In genomic region chrIII:5162820-5163631, ce11 we compare ENCODE assay signal across 4 worm cellular contexts.
TF ChIP-seq lines count a peak whose summit lies in the region.

Gene gars-1 (minus strand): TSS chrIII:5163627.

TF ChIP-seq in whole organism, L1 larva, 84 proteins besides CTCF, POLR2A, EP300 and RAD21 (continued from another document and continues in another):
- TF ChIP-seq lir-3 (tag; optimal IDR thresholded peaks at IDR 0.05; lab: Kevin White, UChicago; ENCODE audit: poor library complexity) (no peak), egl-27 (tag; optimal IDR thresholded peaks at IDR 0.05; lab: Kevin White, UChicago) (no peak), lin-35 (GFP tag; optimal IDR thresholded peaks at IDR 0.05; lab: Kevin White, UChicago) (peak in 1 of 2 experiments; percentile 37), nhr-76 (tag; optimal IDR thresholded peaks at IDR 0.05; lab: Kevin White, UChicago) (no peak), elt-2 (tag; optimal IDR thresholded peaks at IDR 0.05; lab: Kevin White, UChicago) (no peak), ceh-63 (GFP tag; optimal IDR thresholded peaks at IDR 0.05; lab: Kevin White, UChicago) (no peak), F16B12.6 (tag; optimal IDR thresholded peaks at IDR 0.05; lab: Kevin White, UChicago) (no peak), lsy-2 (tag; optimal IDR thresholded peaks at IDR 0.05; lab: Kevin White, UChicago) (peak in 1 of 2 experiments; percentile 30), ces-1 (GFP tag; optimal IDR thresholded peaks at IDR 0.05; lab: Kevin White, UChicago) (no peak), zag-1 (tag; optimal IDR thresholded peaks at IDR 0.05; lab: Kevin White, UChicago) (no peak), hlh-17 (GFP tag; optimal IDR thresholded peaks at IDR 0.05; lab: Kevin White, UChicago; ENCODE audit: borderline replicate concordance) (no peak), skn-1 (tag; optimal IDR thresholded peaks at IDR 0.05; lab: Kevin White, UChicago) (peak; percentile 66), nhr-20 (tag; optimal IDR thresholded peaks at IDR 0.05; lab: Kevin White, UChicago) (peak; percentile 4), alr-1 (tag; optimal IDR thresholded peaks at IDR 0.05; lab: Kevin White, UChicago; ENCODE audit: borderline replicate concordance) (no peak), irx-1 (tag; optimal IDR thresholded peaks at IDR 0.05; lab: Kevin White, UChicago) (no peak), sptf-1 (tag; optimal IDR thresholded peaks at IDR 0.05; lab: Kevin White, UChicago) (no peak), dpl-1 (GFP tag; optimal IDR thresholded peaks at IDR 0.05; lab: Kevin White, UChicago) (peak; percentile 6 to 53 (median 7)), mef-2 (tag; optimal IDR thresholded peaks at IDR 0.05; lab: Kevin White, UChicago) (no peak), nhr-19 (GFP tag; conservative IDR thresholded peaks at IDR 0.05; lab: Robert Waterston, UW) (no peak), snpc-4 (tag; optimal IDR thresholded peaks at IDR 0.05; lab: Kevin White, UChicago) (no peak), lin-39 (tag; optimal IDR thresholded peaks at IDR 0.05; lab: Kevin White, UChicago) (no peak), fkh-8 (tag; optimal IDR thresholded peaks at IDR 0.05; lab: Kevin White, UChicago) (no peak), nhr-85 (tag; lab: Kevin White, UChicago) (peak; percentile 25), lin-15B (tag; optimal IDR thresholded peaks at IDR 0.05; lab: Kevin White, UChicago) (peak; percentile 9), ceh-90 (tag; optimal IDR thresholded peaks at IDR 0.05; lab: Kevin White, UChicago) (no peak), nhr-47 (tag; optimal IDR thresholded peaks at IDR 0.05; lab: Kevin White, UChicago) (no peak), dsc-1 (tag; optimal IDR thresholded peaks at IDR 0.05; lab: Kevin White, UChicago) (no peak), snu-23 (GFP tag; optimal IDR thresholded peaks at IDR 0.05; lab: Kevin White, UChicago) (no peak), nhr-12 (tag; optimal IDR thresholded peaks at IDR 0.05; lab: Kevin White, UChicago) (no peak), ztf-11 (tag; optimal IDR thresholded peaks at IDR 0.05; lab: Kevin White, UChicago) (no peak), ceh-82 (tag; optimal IDR thresholded peaks at IDR 0.05; lab: Kevin White, UChicago) (no peak), mep-1 (tag; optimal IDR thresholded peaks at IDR 0.05; lab: Kevin White, UChicago) (peak; percentile 7), efl-1 (optimal IDR thresholded peaks at IDR 0.05; lab: Kevin White, UChicago) (peak; percentile 32), efl-1 (GFP tag; optimal IDR thresholded peaks at IDR 0.05 in 1 of 2; lab: Kevin White, UChicago) (peak; percentile 40 to 80)

TF ChIP-seq in whole organism, L2 larva, 48 proteins besides CTCF, POLR2A, EP300 and RAD21 (continued from another document):
- TF ChIP-seq aly-2 (tag; optimal IDR thresholded peaks at IDR 0.05; lab: Kevin White, UChicago), result no peak
- no peak for TF ChIP-seq crh-2 (tag; optimal IDR thresholded peaks at IDR 0.05; lab: Kevin White, UChicago)
- no peak for TF ChIP-seq ceh-82 (tag; optimal IDR thresholded peaks at IDR 0.05; lab: Kevin White, UChicago)
- no peak for TF ChIP-seq ztf-1 (GFP tag; conservative IDR thresholded peaks at IDR 0.05; lab: Robert Waterston, UW)
- no peak for TF ChIP-seq elt-1 (tag; optimal IDR thresholded peaks at IDR 0.05; lab: Kevin White, UChicago)
- TF ChIP-seq C34F6.9 (tag; optimal IDR thresholded peaks at IDR 0.05; lab: Kevin White, UChicago), result peak; percentile 59
- no peak for TF ChIP-seq sem-4 (tag; optimal IDR thresholded peaks at IDR 0.05; lab: Kevin White, UChicago)
- no peak for TF ChIP-seq nhr-237 (tag; optimal IDR thresholded peaks at IDR 0.05; lab: Kevin White, UChicago)
- no peak for TF ChIP-seq mdl-1 (tag; optimal IDR thresholded peaks at IDR 0.05; lab: Kevin White, UChicago)
- TF ChIP-seq nhr-23 (tag; optimal IDR thresholded peaks at IDR 0.05; lab: Kevin White, UChicago), result no peak
- TF ChIP-seq nhr-11 (tag; optimal IDR thresholded peaks at IDR 0.05; lab: Kevin White, UChicago), result no peak
- no peak for TF ChIP-seq nhr-12 (tag; optimal IDR thresholded peaks at IDR 0.05; lab: Kevin White, UChicago)
- no peak for TF ChIP-seq ztf-11 (tag; optimal IDR thresholded peaks at IDR 0.05; lab: Kevin White, UChicago)
- no peak for TF ChIP-seq unc-62 (GFP tag; optimal IDR thresholded peaks at IDR 0.05; lab: Kevin White, UChicago)
- no peak for TF ChIP-seq sma-3 (GFP tag; optimal IDR thresholded peaks at IDR 0.05; lab: Kevin White, UChicago)
- TF ChIP-seq mbf-1 (tag; optimal IDR thresholded peaks at IDR 0.05; lab: Kevin White, UChicago), result no peak
- no peak for TF ChIP-seq sma-9 (GFP tag; optimal IDR thresholded peaks at IDR 0.05; lab: Kevin White, UChicago)
- TF ChIP-seq sma-9 (tag; optimal IDR thresholded peaks at IDR 0.05; lab: Kevin White, UChicago), result no peak
- no peak for TF ChIP-seq alr-1 (tag; optimal IDR thresholded peaks at IDR 0.05; lab: Kevin White, UChicago)
- no peak for TF ChIP-seq snpc-4 (tag; optimal IDR thresholded peaks at IDR 0.05; lab: Kevin White, UChicago)
- TF ChIP-seq R02D3.7 (tag; optimal IDR thresholded peaks at IDR 0.05; lab: Kevin White, UChicago), result no peak
- no peak for TF ChIP-seq lin-11 (tag; optimal IDR thresholded peaks at IDR 0.05; lab: Kevin White, UChicago)
- TF ChIP-seq ZK546.5 (tag; optimal IDR thresholded peaks at IDR 0.05; lab: Kevin White, UChicago), result no peak
- no peak for TF ChIP-seq nhr-77 (tag; optimal IDR thresholded peaks at IDR 0.05; lab: Kevin White, UChicago)
- no peak for TF ChIP-seq unc-39 (tag; optimal IDR thresholded peaks at IDR 0.05; lab: Kevin White, UChicago)
- TF ChIP-seq zag-1 (tag; optimal IDR thresholded peaks at IDR 0.05; lab: Kevin White, UChicago), result no peak
- no peak for TF ChIP-seq mab-5 (tag; optimal IDR thresholded peaks at IDR 0.05; lab: Kevin White, UChicago)
- TF ChIP-seq fos-1 (tag; optimal IDR thresholded peaks at IDR 0.05; lab: Kevin White, UChicago), result no peak
- no peak for TF ChIP-seq lin-39 (tag; optimal IDR thresholded peaks at IDR 0.05; lab: Kevin White, UChicago)
- TF ChIP-seq nhr-10 (tag; optimal IDR thresholded peaks at IDR 0.05; lab: Kevin White, UChicago), result no peak

TF ChIP-seq in whole organism, L3 larva, 47 proteins besides CTCF, POLR2A, EP300 and RAD21 (continued from another document):
- TF ChIP-seq lsy-12 (tag; optimal IDR thresholded peaks at IDR 0.05; lab: Kevin White, UChicago), result no peak
- TF ChIP-seq jun-1 (tag; optimal IDR thresholded peaks at IDR 0.05; lab: Kevin White, UChicago), result no peak
- no peak for TF ChIP-seq tbx-2 (tag; optimal IDR thresholded peaks at IDR 0.05; lab: Kevin White, UChicago)
- no peak for TF ChIP-seq nhr-67 (tag; optimal IDR thresholded peaks at IDR 0.05; lab: Kevin White, UChicago)
- no peak for TF ChIP-seq egl-27 (tag; optimal IDR thresholded peaks at IDR 0.05; lab: Kevin White, UChicago)
- TF ChIP-seq pha-4 (tag; optimal IDR thresholded peaks at IDR 0.05; lab: Kevin White, UChicago), result peak; percentile 4
- no peak for TF ChIP-seq fkh-2 (tag; optimal IDR thresholded peaks at IDR 0.05; lab: Kevin White, UChicago)
- TF ChIP-seq nhr-25 (tag; optimal IDR thresholded peaks at IDR 0.05; lab: Kevin White, UChicago), result peak; percentile 52
- no peak for TF ChIP-seq ceh-82 (tag; optimal IDR thresholded peaks at IDR 0.05; lab: Kevin White, UChicago)

TF ChIP-seq in whole organism, L4 larva, 104 proteins besides CTCF, POLR2A, EP300 and RAD21 (continued from another document):
- no peak for TF ChIP-seq dmd-9 (GFP tag; IDR thresholded peaks at IDR 0.05; lab: Robert Waterston, UW)
- no peak for TF ChIP-seq zip-11 (GFP tag; IDR thresholded peaks at IDR 0.05; lab: Robert Waterston, UW)
- no peak for TF ChIP-seq dmd-6 (GFP tag; IDR thresholded peaks at IDR 0.05; lab: Robert Waterston, UW)
- no peak for TF ChIP-seq nhr-41 (GFP tag; IDR thresholded peaks at IDR 0.05; lab: Robert Waterston, UW)
- TF ChIP-seq lim-7 (GFP tag; IDR thresholded peaks at IDR 0.05; lab: Robert Waterston, UW), result no peak
- TF ChIP-seq lin-39 (tag; optimal IDR thresholded peaks at IDR 0.05; lab: Kevin White, UChicago), result no peak
- no peak for TF ChIP-seq nhr-28 (tag; optimal IDR thresholded peaks at IDR 0.05; lab: Kevin White, UChicago)
- TF ChIP-seq egl-43 (GFP tag; IDR thresholded peaks at IDR 0.05; lab: Robert Waterston, UW), result no peak
- no peak for TF ChIP-seq hif-1 (tag; optimal IDR thresholded peaks at IDR 0.05; lab: Kevin White, UChicago)
- no peak for TF ChIP-seq unc-39 (tag; optimal IDR thresholded peaks at IDR 0.05; lab: Kevin White, UChicago)
- TF ChIP-seq zag-1 (tag; optimal IDR thresholded peaks at IDR 0.05; lab: Kevin White, UChicago), result no peak
- no peak for TF ChIP-seq fos-1 (tag; optimal IDR thresholded peaks at IDR 0.05; lab: Kevin White, UChicago)
- TF ChIP-seq dpl-1 (GFP tag; optimal IDR thresholded peaks at IDR 0.05; lab: Kevin White, UChicago), result peak; percentile 11
- peak; percentile 17 for TF ChIP-seq nhr-6 (tag; optimal IDR thresholded peaks at IDR 0.05; lab: Kevin White, UChicago)
- TF ChIP-seq php-3 (GFP tag; IDR thresholded peaks at IDR 0.05; lab: Robert Waterston, UW), result no peak
- TF ChIP-seq daf-16 (GFP tag; optimal IDR thresholded peaks at IDR 0.05; lab: Kevin White, UChicago), result no peak
- TF ChIP-seq daf-16 (tag; optimal IDR thresholded peaks at IDR 0.05; lab: Kevin White, UChicago), result peak; percentile 14
- no peak for TF ChIP-seq unc-62 (GFP tag; optimal IDR thresholded peaks at IDR 0.05 in 1 of 2; lab: Kevin White, UChicago)
- no peak for TF ChIP-seq unc-62 (tag; optimal IDR thresholded peaks at IDR 0.05; lab: Kevin White, UChicago)
- no peak for TF ChIP-seq jun-1 (tag; optimal IDR thresholded peaks at IDR 0.05; lab: Kevin White, UChicago)
- TF ChIP-seq unc-130 (GFP tag; optimal IDR thresholded peaks at IDR 0.05; lab: Kevin White, UChicago), result no peak
- TF ChIP-seq tra-1 (GFP tag; IDR thresholded peaks at IDR 0.05; lab: Robert Waterston, UW), result no peak
- TF ChIP-seq tag-97 (GFP tag; IDR thresholded peaks at IDR 0.05; lab: Robert Waterston, UW), result no peak
- no peak for TF ChIP-seq mxl-3 (GFP tag; optimal IDR thresholded peaks at IDR 0.05; lab: Kevin White, UChicago)
- no peak for TF ChIP-seq spr-1 (tag; optimal IDR thresholded peaks at IDR 0.05; lab: Kevin White, UChicago)
- no peak for TF ChIP-seq ctbp-1 (GFP tag; IDR thresholded peaks at IDR 0.05; lab: Robert Waterston, UW)
- no peak for TF ChIP-seq F26F4.8 (GFP tag; conservative IDR thresholded peaks at IDR 0.05; lab: Robert Waterston, UW)
- TF ChIP-seq zip-2 (tag; optimal IDR thresholded peaks at IDR 0.05; lab: Kevin White, UChicago), result no peak
- TF ChIP-seq lsy-2 (tag; optimal IDR thresholded peaks at IDR 0.05; lab: Kevin White, UChicago), result peak in 1 of 2 experiments; percentile 2
- TF ChIP-seq nhr-25 (tag; optimal IDR thresholded peaks at IDR 0.05; lab: Kevin White, UChicago; ENCODE audit: borderline replicate concordance, insufficient read depth), result no peak
TF ChIP-seq in whole organism, L4 larva: peak in this region for 7.
